Worm (Caenorhabditis elegans): ENCODE results near the gene F53H4.4.

F53H4.4 gene

DNA sequence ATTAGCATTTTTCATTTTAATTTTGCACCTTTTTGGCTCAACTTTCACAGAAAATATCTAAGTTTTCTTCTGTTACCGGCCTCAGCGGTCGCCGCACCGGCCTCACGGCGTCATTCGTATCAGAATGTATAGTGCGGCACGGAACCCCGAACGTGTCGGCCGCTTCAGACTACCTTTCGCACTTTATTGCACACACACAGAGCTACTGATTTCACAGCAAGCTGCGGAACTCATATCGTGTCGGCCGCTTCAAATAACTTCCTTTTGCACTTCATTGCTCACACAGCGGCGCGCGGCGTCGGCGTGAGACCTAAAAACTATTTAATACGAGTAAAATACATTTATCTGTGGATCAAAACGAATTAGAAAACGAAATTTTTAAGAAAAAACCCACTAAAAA, 18.3 kb downstream of the F53H4.4 start:
- peak; percentile 2 for TF ChIP-seq snpc-1.1 (tag; optimal IDR thresholded peaks at IDR 0.05; ENCODE audit: insufficient read depth)
- TF ChIP-seq ztf-6 (GFP tag; IDR thresholded peaks at IDR 0.05): no peak
- TF ChIP-seq snpc-4 (GFP tag; optimal IDR thresholded peaks at IDR 0.05): no peak
- TF ChIP-seq snpc-4 (tag; optimal IDR thresholded peaks at IDR 0.05): peak in 2 of 4 experiments; percentile 67 to 80

ce11 chrX:15887495-15887894, 21.3 kb downstream of the F53H4.4 start, which contains the start of gene F53H4.3:
Gene F53H4.3 (minus strand): TSS chrX:15887595.
- TF ChIP-seq F57A8.1 (GFP tag; optimal IDR thresholded peaks at IDR 0.05) (no peak), dpff-1 (tag; optimal IDR thresholded peaks at IDR 0.05) (no peak), ZK185.1 (tag; optimal IDR thresholded peaks at IDR 0.05; ENCODE audit: poor library complexity, severe bottlenecking) (no peak), xnd-1 (tag; optimal IDR thresholded peaks at IDR 0.05) (no peak), aptf-3 (GFP tag; IDR thresholded peaks at IDR 0.05) (no peak), F52B5.7 (tag; optimal IDR thresholded peaks at IDR 0.05) (no peak), F37B4.10 (GFP tag; IDR thresholded peaks at IDR 0.05) (no peak), ceh-27 (GFP tag; optimal IDR thresholded peaks at IDR 0.05) (no peak), attf-6 (GFP tag; IDR thresholded peaks at IDR 0.05) (no peak), snpc-1.3 (tag; optimal IDR thresholded peaks at IDR 0.05; ENCODE audit: insufficient read depth) (no peak), attf-3 (GFP tag; conservative IDR thresholded peaks at IDR 0.05) (no peak), nhr-90 (tag; optimal IDR thresholded peaks at IDR 0.05) (no peak), ztf-18 (tag; optimal IDR thresholded peaks at IDR 0.05) (no peak)

ce11 chrX:15887989-15888388, 21.8 kb downstream of the F53H4.4 start:
- TF ChIP-seq bed-2 (GFP tag; IDR thresholded peaks at IDR 0.05) (no peak), athp-1 (tag; optimal IDR thresholded peaks at IDR 0.05) (no peak)

ce11 chrX:15892525-15892924, 26.3 kb downstream of the F53H4.4 start:
- TF ChIP-seq F23B12.7 (tag; optimal IDR thresholded peaks at IDR 0.05; ENCODE audit: insufficient read depth) (no peak), snpc-4 (GFP tag; optimal IDR thresholded peaks at IDR 0.05) (peak; percentile 40), snpc-4 (tag; optimal IDR thresholded peaks at IDR 0.05) (peak in 3 of 4 experiments; percentile 58 to 90 (median 88)), snpc-1.1 (tag; optimal IDR thresholded peaks at IDR 0.05; ENCODE audit: insufficient read depth) (peak; percentile 71), F49E8.2 (tag; optimal IDR thresholded peaks at IDR 0.05; ENCODE audit: insufficient read depth) (no peak), hmg-1.2 (GFP tag; IDR thresholded peaks at IDR 0.05) (peak; percentile 49; the same call in 1 of the 2 replicates)

DNA sequence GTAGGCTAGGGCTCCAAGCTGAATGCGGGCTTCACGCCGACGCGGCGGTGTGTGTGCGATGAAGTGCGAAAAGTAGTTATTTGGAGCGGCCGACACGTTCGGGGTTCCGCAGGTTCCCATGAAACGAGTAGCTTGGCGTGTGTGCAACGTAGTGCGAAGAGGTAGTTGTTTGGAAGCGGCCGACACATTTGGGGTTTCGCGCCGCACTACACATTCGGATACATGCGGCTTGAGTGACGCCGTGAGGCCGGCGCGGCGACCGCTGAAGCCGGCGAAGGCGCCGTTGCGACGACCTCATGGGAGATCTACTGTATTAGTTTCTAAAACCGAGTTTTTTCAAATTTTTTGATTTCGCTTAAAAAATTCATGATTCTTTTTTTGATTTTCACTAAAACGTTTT, 35.0 kb downstream of the F53H4.4 start:
- TF ChIP-seq snpc-4 (GFP tag; optimal IDR thresholded peaks at IDR 0.05) (no peak), snpc-4 (tag; optimal IDR thresholded peaks at IDR 0.05) (peak in 2 of 4 experiments; percentile 27 to 75), cebp-2 (GFP tag; IDR thresholded peaks at IDR 0.05) (no peak), zfh-2 (GFP tag; conservative IDR thresholded peaks at IDR 0.05) (peak; percentile 70; the same call in 1 of the 2 replicates), Y53F4B.3 (GFP tag; IDR thresholded peaks at IDR 0.05) (no peak)

- TF ChIP-seq K12H6.12 (tag; optimal IDR thresholded peaks at IDR 0.05): no peak
- no peak for TF ChIP-seq akir-1 (GFP tag; optimal IDR thresholded peaks at IDR 0.05)
- no peak for TF ChIP-seq efl-1 (GFP tag; optimal IDR thresholded peaks at IDR 0.05)
- TF ChIP-seq madf-8 (GFP tag; conservative IDR thresholded peaks at IDR 0.05): no peak
- no peak for TF ChIP-seq ceh-27 (GFP tag; optimal IDR thresholded peaks at IDR 0.05)
These were observed 36.6 kb downstream of the F53H4.4 start for ce11 chrX:15902835-15903234.
